Worm (Caenorhabditis elegans) whole organism, L4 larva: ENCODE results near the gene srw-102.

ENCODE experiments used
- ZK337.2 ChIP-seq: fragments of 200-800 bp; sonication (Bioruptor generic); IDR thresholded peaks from 2 replicates; pipeline ENCODE4 v1.3.6; 2022; ENCODE audit warnings: missing genetic modification reagents, missing genetic modification characterization, missing compliant biosample characterization
- ceh-28 ChIP-seq: fragments of 150-350 bp; optimal IDR thresholded peaks from 2 replicates; lab custom pipeline; 2014; ENCODE audit warnings: missing biosample characterization, missing genetic modification reagents, missing genetic modification characterization
- daf-12 ChIP-seq: fragments of 150-350 bp; optimal IDR thresholded peaks from 2 replicates; lab custom pipeline; 2014; ENCODE audit warnings: missing biosample characterization, missing genetic modification reagents, missing genetic modification characterization
- egl-27 ChIP-seq: sonication (generic microtip); optimal IDR thresholded peaks from 3 replicates; lab custom pipeline; 2017; ENCODE audit warnings: missing biosample characterization, missing genetic modification reagents, missing genetic modification characterization
- fkh-10 ChIP-seq: fragments of 150-350 bp; optimal IDR thresholded peaks from 2 replicates; lab custom pipeline; 2014; ENCODE audit warnings: missing biosample characterization, missing genetic modification reagents, missing genetic modification characterization
- lin-1 ChIP-seq: fragments of 200-800 bp; sonication (Bioruptor generic); IDR thresholded peaks from 2 replicates; pipeline ENCODE4 v1.3.6; 2022; ENCODE audit warnings: missing genetic modification reagents, missing genetic modification characterization, missing compliant biosample characterization
- mdl-1 ChIP-seq, 2 experiments: fragments of 150-350 bp in 1 of 2; sonication (generic microtip) in 1 of 2; optimal IDR thresholded peaks; 2 replicates each; lab custom pipeline; 2014 to 2017; ENCODE audit warnings: missing biosample characterization in 2 of 2, missing genetic modification characterization in 2 of 2
- mes-2 ChIP-seq: sonication (generic microtip); optimal IDR thresholded peaks from 2 replicates; lab custom pipeline; 2016; ENCODE audit warnings: missing genotype, mild to moderate bottlenecking, missing genetic modification characterization, missing compliant biosample characterization; ENCODE audit not compliant: poor library complexity, severe bottlenecking
- mxl-2 ChIP-seq: fragments of 200-800 bp; sonication (Bioruptor generic); conservative IDR thresholded peaks from 2 replicates; pipeline ENCODE4 v1.3.6; 2022; ENCODE audit warnings: missing genetic modification reagents, missing genetic modification characterization, missing compliant biosample characterization
- nhr-237 ChIP-seq: sonication (generic microtip); optimal IDR thresholded peaks from 2 replicates; lab custom pipeline; 2017; ENCODE audit warnings: missing biosample characterization, missing genetic modification characterization
- nhr-41 ChIP-seq: fragments of 200-800 bp; sonication (Bioruptor generic); IDR thresholded peaks from 2 replicates; pipeline ENCODE4 v1.3.6; 2022; ENCODE audit warnings: missing genetic modification reagents, missing genetic modification characterization, missing compliant biosample characterization
- nhr-77 ChIP-seq: fragments of 150-350 bp; optimal IDR thresholded peaks from 2 replicates; lab custom pipeline; 2014; ENCODE audit warnings: missing biosample characterization, missing genetic modification characterization
- skn-1 ChIP-seq: fragments of 150-350 bp; optimal IDR thresholded peaks from 2 replicates; lab custom pipeline; 2014; ENCODE audit warnings: missing biosample characterization, missing genetic modification characterization
- ztf-11 ChIP-seq: fragments of 150-350 bp; optimal IDR thresholded peaks from 2 replicates; lab custom pipeline; 2014; ENCODE audit warnings: missing biosample characterization, missing genetic modification characterization

- TF ChIP-seq fkh-10: no peak
- no peak for TF ChIP-seq egl-27 (tag; lab: Kevin White, UChicago)
- no peak for TF ChIP-seq mxl-2
- TF ChIP-seq ZK337.2 (GFP tag; lab: Robert Waterston, UW): no peak
- no peak for TF ChIP-seq skn-1 (tag; lab: Kevin White, UChicago)
- no peak for TF ChIP-seq nhr-41 (GFP tag; lab: Robert Waterston, UW)
- TF ChIP-seq ztf-11: no peak
- TF ChIP-seq lin-1 (GFP tag; lab: Robert Waterston, UW): no peak
- no peak for TF ChIP-seq mes-2 (tag; lab: Kevin White, UChicago)
- TF ChIP-seq nhr-77 (tag; lab: Kevin White, UChicago): no peak
- no peak for TF ChIP-seq daf-12
- TF ChIP-seq nhr-237 (tag; lab: Kevin White, UChicago): no peak
- TF ChIP-seq ceh-28: no peak
- TF ChIP-seq mdl-1 (tag; optimal IDR thresholded peaks at IDR 0.05; lab: Kevin White, UChicago): no peak
Measured at ce11 chrV:1756856-1757255, 36.8 kb downstream of the srw-102 start, which contains the start of gene clec-204.
